Worm (Caenorhabditis elegans) whole organism, L2 larva: ENCODE results near the gene dpr-1.

Experiments
- F13H6.1 ChIP-seq: sonication (generic microtip); optimal IDR thresholded peaks from 2 replicates; lab custom pipeline; 2016; ENCODE audit warnings: missing genetic modification characterization, missing compliant biosample characterization
- R02D3.7 ChIP-seq: fragments of 150-350 bp; optimal IDR thresholded peaks from 2 replicates; lab custom pipeline; 2014; ENCODE audit warnings: missing biosample characterization, missing genetic modification characterization
- Y55F3AM.14 ChIP-seq: fragments of 200-800 bp; sonication (Bioruptor generic); optimal IDR thresholded peaks from 2 replicates; lab custom pipeline; 2018; ENCODE audit warnings: mild to moderate bottlenecking, missing genetic modification characterization, missing compliant biosample characterization
- ZK546.5 ChIP-seq: sonication (generic microtip); optimal IDR thresholded peaks from 2 replicates; lab custom pipeline; 2017; ENCODE audit warnings: missing biosample characterization, missing genetic modification characterization
- alr-1 ChIP-seq: fragments of 150-350 bp; optimal IDR thresholded peaks from 2 replicates; lab custom pipeline; 2014; ENCODE audit warnings: missing biosample characterization, missing genetic modification characterization
- aly-2 ChIP-seq: fragments of 150-350 bp; optimal IDR thresholded peaks from 2 replicates; lab custom pipeline; 2014; ENCODE audit warnings: missing biosample characterization, missing genetic modification characterization
- ama-1 ChIP-seq: fragments of 150-350 bp; optimal IDR thresholded peaks from 2 replicates; lab custom pipeline; 2018; ENCODE audit warnings: inconsistent platforms
- blmp-1 ChIP-seq: sonication (generic microtip); optimal IDR thresholded peaks from 2 replicates; lab custom pipeline; 2017; ENCODE audit warnings: missing genetic modification characterization, mild to moderate bottlenecking, missing compliant biosample characterization, antibody characterized with exemption, moderate library complexity; ENCODE audit not compliant: insufficient read depth
- ceh-16 ChIP-seq: fragments of 150-350 bp; optimal IDR thresholded peaks from 2 replicates; lab custom pipeline; 2014; ENCODE audit warnings: missing biosample characterization, missing genetic modification characterization
- ceh-82 ChIP-seq: fragments of 150-350 bp; optimal IDR thresholded peaks from 2 replicates; lab custom pipeline; 2014; ENCODE audit warnings: missing biosample characterization, missing genetic modification characterization
- crh-2 ChIP-seq: sonication (generic microtip); optimal IDR thresholded peaks from 2 replicates; lab custom pipeline; 2017; ENCODE audit warnings: missing biosample characterization, missing genetic modification characterization
- dmd-4 ChIP-seq: sonication (generic microtip); optimal IDR thresholded peaks from 2 replicates; lab custom pipeline; 2017; ENCODE audit warnings: missing biosample characterization, missing genetic modification characterization
- egl-27 ChIP-seq: sonication (generic microtip); optimal IDR thresholded peaks from 3 replicates; lab custom pipeline; 2017; ENCODE audit warnings: missing biosample characterization, missing genetic modification reagents, missing genetic modification characterization
- elt-1 ChIP-seq: fragments of 150-350 bp; optimal IDR thresholded peaks from 2 replicates; lab custom pipeline; 2014; ENCODE audit warnings: missing biosample characterization, missing genetic modification characterization
- elt-3 ChIP-seq: sonication (generic microtip); optimal IDR thresholded peaks from 2 replicates; lab custom pipeline; 2017; ENCODE audit warnings: missing biosample characterization, missing genetic modification characterization
- fos-1 ChIP-seq: fragments of 150-350 bp; optimal IDR thresholded peaks from 2 replicates; lab custom pipeline; 2014; ENCODE audit warnings: missing biosample characterization, missing genetic modification characterization
- gmeb-1 ChIP-seq: fragments of 150-350 bp; optimal IDR thresholded peaks from 2 replicates; lab custom pipeline; 2014; ENCODE audit warnings: missing biosample characterization, missing genetic modification characterization
- lin-11 ChIP-seq: fragments of 150-350 bp; sonication (generic microtip); optimal IDR thresholded peaks from 2 replicates; lab custom pipeline; 2014; ENCODE audit warnings: missing biosample characterization, missing genetic modification characterization, inconsistent platforms, mixed read lengths
- lin-13 ChIP-seq: fragments of 150-350 bp; optimal IDR thresholded peaks from 2 replicates; lab custom pipeline; 2014; ENCODE audit warnings: missing biosample characterization, missing genetic modification reagents, missing genetic modification characterization
- lin-39 ChIP-seq: fragments of 150-350 bp; optimal IDR thresholded peaks from 2 replicates; lab custom pipeline; 2014; ENCODE audit warnings: missing biosample characterization, missing genetic modification reagents, missing genetic modification characterization
- lsy-2 ChIP-seq, 2 experiments: fragments of 150-350 bp in 1 of 2; sonication (generic microtip) in 1 of 2; optimal IDR thresholded peaks; 2 replicates each; lab custom pipeline; 2014 to 2017; ENCODE audit warnings: missing biosample characterization in 2 of 2, missing genetic modification characterization in 2 of 2
- mab-5 ChIP-seq: fragments of 150-350 bp; optimal IDR thresholded peaks from 2 replicates; lab custom pipeline; 2014; ENCODE audit warnings: missing biosample characterization, missing genetic modification characterization
- mbf-1 ChIP-seq: sonication (generic microtip); optimal IDR thresholded peaks from 2 replicates; lab custom pipeline; 2017; ENCODE audit warnings: missing biosample characterization, missing genetic modification characterization
- mdl-1 ChIP-seq, 2 experiments: fragments of 150-350 bp in 1 of 2; sonication (generic microtip) in 1 of 2; optimal IDR thresholded peaks; 2 replicates each; lab custom pipeline; 2017; ENCODE audit warnings: missing biosample characterization in 2 of 2, missing genetic modification characterization in 2 of 2
- nhr-10 ChIP-seq: sonication (generic microtip); optimal IDR thresholded peaks from 2 replicates; lab custom pipeline; 2017; ENCODE audit warnings: missing biosample characterization, missing genetic modification characterization
- nhr-11 ChIP-seq: fragments of 150-350 bp; optimal IDR thresholded peaks from 2 replicates; lab custom pipeline; 2014; ENCODE audit warnings: missing biosample characterization, missing genetic modification characterization
- nhr-12 ChIP-seq: fragments of 150-350 bp; optimal IDR thresholded peaks from 2 replicates; lab custom pipeline; 2014; ENCODE audit warnings: missing biosample characterization, missing genetic modification characterization
- nhr-129 ChIP-seq: fragments of 150-350 bp; optimal IDR thresholded peaks from 2 replicates; lab custom pipeline; 2014; ENCODE audit warnings: missing biosample characterization, missing genetic modification characterization
- nhr-21 ChIP-seq: fragments of 150-350 bp; optimal IDR thresholded peaks from 2 replicates; lab custom pipeline; 2014; ENCODE audit warnings: missing biosample characterization, missing genetic modification characterization
- nhr-23 ChIP-seq: fragments of 150-350 bp; optimal IDR thresholded peaks from 2 replicates; lab custom pipeline; 2014; ENCODE audit warnings: missing biosample characterization, missing genetic modification reagents, missing genetic modification characterization
- nhr-237 ChIP-seq: fragments of 150-350 bp; optimal IDR thresholded peaks from 2 replicates; lab custom pipeline; 2014; ENCODE audit warnings: missing biosample characterization, missing genetic modification characterization
- nhr-25 ChIP-seq: fragments of 150-350 bp; sonication (generic microtip); optimal IDR thresholded peaks from 3 replicates; lab custom pipeline; 2014; ENCODE audit warnings: missing biosample characterization, missing genetic modification characterization
- nhr-6 ChIP-seq: fragments of 150-350 bp; optimal IDR thresholded peaks from 2 replicates; lab custom pipeline; 2014; ENCODE audit warnings: missing biosample characterization, missing genetic modification characterization
- nhr-77 ChIP-seq: fragments of 150-350 bp; optimal IDR thresholded peaks from 2 replicates; lab custom pipeline; 2014; ENCODE audit warnings: missing biosample characterization, missing genetic modification characterization
- peb-1 ChIP-seq: fragments of 150-350 bp; optimal IDR thresholded peaks from 2 replicates; lab custom pipeline; 2014; ENCODE audit warnings: missing biosample characterization, missing genetic modification characterization
- sem-4 ChIP-seq: fragments of 150-350 bp; optimal IDR thresholded peaks from 2 replicates; lab custom pipeline; 2014; ENCODE audit warnings: missing biosample characterization, missing genetic modification reagents, missing genetic modification characterization
- skn-1 ChIP-seq: sonication (generic microtip); optimal IDR thresholded peaks from 2 replicates; lab custom pipeline; 2017; ENCODE audit warnings: missing biosample characterization, missing genetic modification characterization
- sma-3 ChIP-seq: sonication (generic microtip); optimal IDR thresholded peaks from 2 replicates; lab custom pipeline; 2016; ENCODE audit warnings: missing genetic modification reagents, missing genetic modification characterization, missing compliant biosample characterization
- sma-9 ChIP-seq, 2 experiments: fragments of 150-350 bp in 1 of 2; sonication (generic microtip) in 1 of 2; optimal IDR thresholded peaks; 2 replicates each; lab custom pipeline; 2014 to 2016; ENCODE audit warnings: missing genetic modification characterization in 2 of 2, mild to moderate bottlenecking in 1 of 2, missing biosample characterization in 1 of 2, missing compliant biosample characterization in 1 of 2, missing genetic modification reagents in 1 of 2, moderate library complexity in 1 of 2
- snpc-4 ChIP-seq: fragments of 150-350 bp; optimal IDR thresholded peaks from 2 replicates; lab custom pipeline; 2014; ENCODE audit warnings: missing biosample characterization, missing genetic modification characterization
- unc-55 ChIP-seq: fragments of 150-350 bp; sonication (generic microtip); optimal IDR thresholded peaks from 3 replicates; lab custom pipeline; 2014; ENCODE audit warnings: missing biosample characterization, missing genetic modification reagents, missing genetic modification characterization
- unc-62 ChIP-seq: fragments of 150-350 bp; optimal IDR thresholded peaks from 2 replicates; lab custom pipeline; 2014; ENCODE audit warnings: missing biosample characterization, missing genetic modification reagents, missing genetic modification characterization
- zag-1 ChIP-seq: fragments of 150-350 bp; optimal IDR thresholded peaks from 2 replicates; lab custom pipeline; 2014; ENCODE audit warnings: missing biosample characterization, missing genetic modification characterization
- ztf-1 ChIP-seq: fragments of 200-800 bp; sonication (Bioruptor generic); conservative IDR thresholded peaks from 2 replicates; pipeline ENCODE4 v1.3.6; 2022; ENCODE audit warnings: missing genetic modification characterization, missing compliant biosample characterization
- ztf-11 ChIP-seq: sonication (generic microtip); optimal IDR thresholded peaks from 2 replicates; lab custom pipeline; 2017; ENCODE audit warnings: missing biosample characterization, missing genetic modification characterization
- ztf-4 ChIP-seq: fragments of 150-350 bp; optimal IDR thresholded peaks from 2 replicates; lab custom pipeline; 2014; ENCODE audit warnings: missing biosample characterization, missing genetic modification characterization

The dpr-1 gene

DNA sequence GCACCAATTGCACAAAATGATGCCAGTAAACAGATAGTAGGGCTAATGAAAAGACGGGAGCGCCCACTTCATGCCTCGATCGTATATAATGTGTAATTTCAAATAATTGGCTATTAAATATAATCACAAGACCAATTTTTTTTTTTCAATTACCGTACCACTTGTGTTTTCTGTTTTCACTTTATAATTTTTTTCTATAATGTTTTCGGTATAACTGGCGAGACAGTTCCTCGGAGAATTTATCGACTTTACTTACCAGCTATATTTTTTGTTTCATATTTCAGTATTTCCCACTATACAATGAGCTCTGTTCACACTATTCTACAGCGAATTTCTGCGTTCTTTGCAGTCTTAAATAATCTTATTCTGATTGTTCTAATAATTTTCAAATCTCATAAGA is 25.8 kb downstream of the dpr-1 start, which contains the start of gene str-252:
TSS of gene str-252 (plus strand) at position 301 of the 400 bp plus-strand sequence.
- TF ChIP-seq nhr-25 (tag; lab: Kevin White, UChicago): no peak
- TF ChIP-seq, all 48 proteins: peak for 0

DNA sequence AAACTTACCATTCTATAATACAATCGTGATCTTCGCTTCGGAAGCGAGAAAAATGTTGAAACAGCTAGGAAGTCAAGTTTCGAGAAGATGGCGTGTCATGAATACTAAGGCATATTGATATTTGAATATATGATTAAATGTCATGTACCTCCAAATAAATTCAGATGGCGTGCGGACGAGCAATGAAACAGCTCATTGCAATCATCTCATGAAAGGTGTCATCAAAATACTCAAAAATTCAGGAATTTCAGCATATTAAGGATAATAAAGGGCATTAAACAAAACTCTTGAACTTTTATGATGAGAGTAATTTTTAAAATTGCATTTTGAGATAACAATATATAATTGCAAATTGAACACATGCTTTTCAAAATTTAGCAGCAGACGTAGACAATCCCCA is 26.6 kb downstream of the dpr-1 start, which contains the start of gene gcy-32:
TSS of gene gcy-32 (minus strand) at position 101 of the 400 bp plus-strand sequence.
- TF ChIP-seq R02D3.7 (no peak), nhr-23 (tag; lab: Kevin White, UChicago) (no peak), lin-13 (GFP tag; lab: Kevin White, UChicago) (no peak), gmeb-1 (no peak), sma-9 (GFP tag; optimal IDR thresholded peaks at IDR 0.05; lab: Kevin White, UChicago) (no peak), sma-9 (tag; optimal IDR thresholded peaks at IDR 0.05; lab: Kevin White, UChicago) (no peak), unc-62 (GFP tag; lab: Kevin White, UChicago) (no peak), lsy-2 (tag; optimal IDR thresholded peaks at IDR 0.05; lab: Kevin White, UChicago) (no peak), peb-1 (tag; lab: Kevin White, UChicago) (no peak), lin-39 (tag; lab: Kevin White, UChicago) (no peak), snpc-4 (tag; lab: Kevin White, UChicago) (no peak), nhr-77 (tag; lab: Kevin White, UChicago) (no peak), Y55F3AM.14 (GFP tag; lab: Kevin White, UChicago) (no peak), lin-11 (tag; lab: Kevin White, UChicago) (no peak), mbf-1 (tag; lab: Kevin White, UChicago) (no peak), mdl-1 (tag; optimal IDR thresholded peaks at IDR 0.05; lab: Kevin White, UChicago) (no peak), skn-1 (tag; lab: Kevin White, UChicago) (no peak), ZK546.5 (no peak), ceh-82 (tag; lab: Kevin White, UChicago) (no peak)

DNA sequence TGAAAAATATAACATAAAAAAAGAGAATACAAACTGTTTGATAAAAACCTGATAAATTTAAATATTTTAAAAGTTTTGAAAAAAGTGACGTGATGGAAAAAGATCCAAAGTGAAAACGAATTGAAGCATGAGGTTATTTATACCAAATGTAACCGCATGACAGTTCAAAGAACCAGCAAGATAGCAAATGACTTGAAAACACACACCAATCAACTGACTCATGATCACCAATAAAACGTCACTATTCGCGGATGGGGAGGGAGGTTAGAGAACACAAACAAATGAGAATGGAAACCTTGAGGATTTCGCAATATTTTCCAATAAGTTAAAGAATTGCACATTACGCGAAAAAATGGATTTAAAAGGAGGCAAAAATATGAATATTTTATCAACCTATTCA is 32.6 kb downstream of the dpr-1 start, which contains the start of gene C06B3.7:
TSS of gene C06B3.7 (plus strand) at position 287 of the 400 bp plus-strand sequence.
- TF ChIP-seq lin-39 (tag; lab: Kevin White, UChicago) (no peak), sma-3 (GFP tag; lab: Kevin White, UChicago) (peak; percentile 88), ztf-1 (GFP tag; lab: Robert Waterston, UW) (no peak), ceh-82 (tag; lab: Kevin White, UChicago) (no peak), nhr-6 (tag; lab: Kevin White, UChicago) (no peak), lin-13 (GFP tag; lab: Kevin White, UChicago) (peak; percentile 47), dmd-4 (tag; lab: Kevin White, UChicago) (no peak), lsy-2 (tag; optimal IDR thresholded peaks at IDR 0.05; lab: Kevin White, UChicago) (peak; percentile 15 to 89), zag-1 (no peak), nhr-10 (no peak), unc-55 (peak; percentile 73), fos-1 (tag; lab: Kevin White, UChicago) (peak; percentile 77), skn-1 (tag; lab: Kevin White, UChicago) (peak; percentile 21), aly-2 (no peak), ztf-4 (peak; percentile 75), ceh-16 (no peak), nhr-25 (tag; lab: Kevin White, UChicago) (peak; percentile 93), mdl-1 (tag; optimal IDR thresholded peaks at IDR 0.05; lab: Kevin White, UChicago) (peak in 1 of 2 experiments; percentile 74), ztf-11 (tag; lab: Kevin White, UChicago) (no peak), snpc-4 (tag; lab: Kevin White, UChicago) (peak; percentile 46), R02D3.7 (no peak), alr-1 (tag; lab: Kevin White, UChicago) (no peak), nhr-12 (tag; lab: Kevin White, UChicago) (no peak), peb-1 (tag; lab: Kevin White, UChicago) (no peak), unc-62 (GFP tag; lab: Kevin White, UChicago) (no peak), nhr-23 (tag; lab: Kevin White, UChicago) (no peak), nhr-77 (tag; lab: Kevin White, UChicago) (no peak), elt-3 (tag; lab: Kevin White, UChicago) (no peak), Y55F3AM.14 (GFP tag; lab: Kevin White, UChicago) (no peak), lin-11 (tag; lab: Kevin White, UChicago) (no peak), ama-1 (peak; percentile 75), nhr-129 (tag; lab: Kevin White, UChicago) (peak; percentile 99), nhr-237 (tag; lab: Kevin White, UChicago) (no peak), F13H6.1 (tag; lab: Kevin White, UChicago) (peak; percentile 65), nhr-21 (tag; lab: Kevin White, UChicago) (peak; percentile 93), mbf-1 (tag; lab: Kevin White, UChicago) (no peak), crh-2 (tag; lab: Kevin White, UChicago) (peak; percentile 95), egl-27 (tag; lab: Kevin White, UChicago) (peak; percentile 45), elt-1 (tag; lab: Kevin White, UChicago) (no peak), sem-4 (tag; lab: Kevin White, UChicago) (peak; percentile 85), ZK546.5 (no peak), nhr-11 (tag; lab: Kevin White, UChicago) (no peak), mab-5 (peak; percentile 24), gmeb-1 (peak; percentile 61), sma-9 (GFP tag; optimal IDR thresholded peaks at IDR 0.05; lab: Kevin White, UChicago) (peak; percentile 96), sma-9 (tag; optimal IDR thresholded peaks at IDR 0.05; lab: Kevin White, UChicago) (no peak), blmp-1 (tag; lab: Kevin White, UChicago) (peak; percentile 55)
